Worm (Caenorhabditis elegans): ENCODE data around the gene Y55B1BL.1.
A peak's percentile ranks its signal among the peaks of the same experiment; 100 is the strongest.

Gene Y55B1BL.1

DNA sequence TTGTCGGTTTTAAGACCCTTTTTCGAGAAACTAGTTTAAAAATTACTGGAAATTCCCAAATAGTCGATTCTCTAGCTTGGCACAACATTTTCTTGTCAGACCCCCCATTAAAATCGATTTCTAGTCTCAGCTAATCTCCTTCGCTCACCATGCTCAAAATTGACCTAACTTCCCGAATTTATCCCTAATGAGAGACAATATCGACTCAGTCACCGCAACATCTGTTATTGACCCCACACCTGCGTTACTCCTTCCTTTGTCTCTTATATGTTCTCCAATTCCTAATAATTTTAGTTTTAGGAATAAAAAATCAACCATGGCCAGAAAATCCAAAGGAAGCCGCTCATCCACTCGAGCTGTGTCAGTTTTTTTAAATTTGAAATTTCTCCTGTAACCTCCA, 26.9 kb downstream of the Y55B1BL.1 start, which contains the start of gene cec-8:
cec-8 (plus strand) TSS at position 301 of the 400 bp plus-strand sequence.
- TF ChIP-seq lsy-2 (tag; optimal IDR thresholded peaks at IDR 0.05), result no peak
- TF ChIP-seq sem-2 (GFP tag; optimal IDR thresholded peaks at IDR 0.05), result no peak
- TF ChIP-seq pha-4 (tag; optimal IDR thresholded peaks at IDR 0.05), result no peak
- TF ChIP-seq zip-8 (tag; optimal IDR thresholded peaks at IDR 0.05), result no peak
- TF ChIP-seq cnd-1 (tag; optimal IDR thresholded peaks at IDR 0.05), result no peak
- TF ChIP-seq mls-2 (tag; optimal IDR thresholded peaks at IDR 0.05), result no peak
- TF ChIP-seq nhr-237 (tag; optimal IDR thresholded peaks at IDR 0.05), result no peak
- no peak for TF ChIP-seq flh-1 (GFP tag; optimal IDR thresholded peaks at IDR 0.05)
- no peak for TF ChIP-seq nhr-12 (tag; optimal IDR thresholded peaks at IDR 0.05)
- no peak for TF ChIP-seq sptf-1 (tag; optimal IDR thresholded peaks at IDR 0.05)
- no peak for TF ChIP-seq elt-3 (tag; optimal IDR thresholded peaks at IDR 0.05)
- no peak for TF ChIP-seq unc-62 (GFP tag; optimal IDR thresholded peaks at IDR 0.05)
- TF ChIP-seq ceh-39 (tag; optimal IDR thresholded peaks at IDR 0.05), result no peak
- no peak for TF ChIP-seq blmp-1 (tag; optimal IDR thresholded peaks at IDR 0.05)

- TF ChIP-seq unc-39 (tag; optimal IDR thresholded peaks at IDR 0.05) (no peak), nhr-237 (tag; optimal IDR thresholded peaks at IDR 0.05) (peak; percentile 30), ztf-11 (tag; optimal IDR thresholded peaks at IDR 0.05) (peak; percentile 16), snpc-4 (tag; optimal IDR thresholded peaks at IDR 0.05) (no peak), ceh-43 (GFP tag; optimal IDR thresholded peaks at IDR 0.05) (no peak), mls-2 (tag; optimal IDR thresholded peaks at IDR 0.05) (peak; percentile 52), hlh-1 (tag; optimal IDR thresholded peaks at IDR 0.05) (no peak), zip-8 (tag; optimal IDR thresholded peaks at IDR 0.05) (no peak), mab-5 (tag; optimal IDR thresholded peaks at IDR 0.05) (no peak), ceh-39 (tag; optimal IDR thresholded peaks at IDR 0.05) (no peak), elt-1 (tag; optimal IDR thresholded peaks at IDR 0.05; ENCODE audit: borderline replicate concordance, insufficient read depth) (peak; percentile 23), pha-4 (tag; optimal IDR thresholded peaks at IDR 0.05) (peak; percentile 23), bed-3 (GFP tag; optimal IDR thresholded peaks at IDR 0.05) (no peak), unc-120 (tag; optimal IDR thresholded peaks at IDR 0.05; ENCODE audit: poor library complexity, severe bottlenecking) (peak; percentile 49), M03D4.4 (tag; optimal IDR thresholded peaks at IDR 0.05) (peak; percentile 47), tbx-8 (GFP tag; optimal IDR thresholded peaks at IDR 0.05) (no peak), sem-2 (GFP tag; optimal IDR thresholded peaks at IDR 0.05) (no peak), nhr-28 (tag; optimal IDR thresholded peaks at IDR 0.05) (no peak), ces-1 (GFP tag; optimal IDR thresholded peaks at IDR 0.05) (peak; percentile 38), sptf-1 (tag; optimal IDR thresholded peaks at IDR 0.05) (peak; percentile 68), cnd-1 (tag; optimal IDR thresholded peaks at IDR 0.05) (peak; percentile 28), nhr-2 (tag; optimal IDR thresholded peaks at IDR 0.05) (no peak), drap-1 (GFP tag; optimal IDR thresholded peaks at IDR 0.05) (peak; percentile 43), unc-62 (GFP tag; optimal IDR thresholded peaks at IDR 0.05) (no peak), ham-2 (GFP tag; optimal IDR thresholded peaks at IDR 0.05) (peak; percentile 74), nhr-12 (tag; optimal IDR thresholded peaks at IDR 0.05) (no peak), lin-13 (tag; optimal IDR thresholded peaks at IDR 0.05) (peak; percentile 36), lsy-2 (tag; optimal IDR thresholded peaks at IDR 0.05) (peak; percentile 35), blmp-1 (tag; optimal IDR thresholded peaks at IDR 0.05) (no peak), ceh-83 (GFP tag; optimal IDR thresholded peaks at IDR 0.05) (peak; percentile 54), mep-1 (tag; optimal IDR thresholded peaks at IDR 0.05) (no peak)
Observed at ce11 chrIII:432988-433387, 30.8 kb downstream of the Y55B1BL.1 start.

- TF ChIP-seq sptf-1 (tag; optimal IDR thresholded peaks at IDR 0.05) (peak; percentile 62), mep-1 (tag; optimal IDR thresholded peaks at IDR 0.05) (peak; percentile 47), ztf-11 (tag; optimal IDR thresholded peaks at IDR 0.05) (no peak), unc-120 (tag; optimal IDR thresholded peaks at IDR 0.05; ENCODE audit: poor library complexity, severe bottlenecking) (no peak), flh-1 (GFP tag; optimal IDR thresholded peaks at IDR 0.05) (no peak), unc-39 (tag; optimal IDR thresholded peaks at IDR 0.05) (no peak), M03D4.4 (tag; optimal IDR thresholded peaks at IDR 0.05) (no peak), bed-3 (GFP tag; optimal IDR thresholded peaks at IDR 0.05) (no peak), tbx-8 (GFP tag; optimal IDR thresholded peaks at IDR 0.05) (no peak), zip-8 (tag; optimal IDR thresholded peaks at IDR 0.05) (no peak), ces-1 (GFP tag; optimal IDR thresholded peaks at IDR 0.05) (peak; percentile 25), nhr-12 (tag; optimal IDR thresholded peaks at IDR 0.05) (no peak), lin-13 (tag; optimal IDR thresholded peaks at IDR 0.05) (no peak), lin-32 (GFP tag; optimal IDR thresholded peaks at IDR 0.05) (no peak), nhr-2 (tag; optimal IDR thresholded peaks at IDR 0.05) (peak; percentile 63), ceh-39 (tag; optimal IDR thresholded peaks at IDR 0.05) (no peak), ceh-43 (GFP tag; optimal IDR thresholded peaks at IDR 0.05) (peak; percentile 3), ham-2 (GFP tag; optimal IDR thresholded peaks at IDR 0.05) (peak; percentile 69), nhr-76 (tag; optimal IDR thresholded peaks at IDR 0.05) (no peak), cnd-1 (tag; optimal IDR thresholded peaks at IDR 0.05) (no peak), drap-1 (GFP tag; optimal IDR thresholded peaks at IDR 0.05) (no peak), ceh-83 (GFP tag; optimal IDR thresholded peaks at IDR 0.05) (no peak), mls-2 (tag; optimal IDR thresholded peaks at IDR 0.05) (peak; percentile 63)
Observed at ce11 chrIII:434361-434941, 32.3 kb downstream of the Y55B1BL.1 start, which contains the start of gene affl-2. affl-2 (plus strand) TSS chrIII:434891.
